Worm (Caenorhabditis elegans) whole organism, L4 larva: ENCODE results near the gene eif-3.B.
A peak's percentile ranks its signal among the peaks of the same experiment; 100 is the strongest.

ENCODE experiments used
- F37D6.2 ChIP-seq: sonication (generic microtip); optimal IDR thresholded peaks from 2 replicates; lab custom pipeline; 2016; ENCODE audit warnings: mild to moderate bottlenecking, missing genetic modification characterization, missing compliant biosample characterization
- Y48G9A.11 ChIP-seq: fragments of 200-800 bp; sonication (Bioruptor generic); IDR thresholded peaks from 2 replicates; pipeline ENCODE4 v1.3.6; 2022; ENCODE audit warnings: missing genetic modification reagents, missing genetic modification characterization, missing compliant biosample characterization
- ZK337.2 ChIP-seq: fragments of 200-800 bp; sonication (Bioruptor generic); IDR thresholded peaks from 2 replicates; pipeline ENCODE4 v1.3.6; 2022; ENCODE audit warnings: missing genetic modification reagents, missing genetic modification characterization, missing compliant biosample characterization
- aha-1 ChIP-seq: fragments of 150-350 bp; peaks from one replicate; lab custom pipeline; 2014; ENCODE audit warnings: missing biosample characterization, missing genetic modification characterization
- ama-1 ChIP-seq: fragments of 150-350 bp; optimal IDR thresholded peaks from 2 replicates; lab custom pipeline; 2014; ENCODE audit warnings: inconsistent platforms, mixed read lengths
- ceh-20 ChIP-seq: fragments of 200-800 bp; sonication (Bioruptor generic); IDR thresholded peaks from 2 replicates; pipeline ENCODE4 v1.3.6; 2022; ENCODE audit warnings: missing genetic modification reagents, missing genetic modification characterization, missing compliant biosample characterization
- ceh-32 ChIP-seq: sonication (generic microtip); optimal IDR thresholded peaks from 2 replicates; lab custom pipeline; 2016; ENCODE audit warnings: mild to moderate bottlenecking, missing genetic modification characterization, missing compliant biosample characterization; ENCODE audit not compliant: poor library complexity
- ceh-44 ChIP-seq: fragments of 200-800 bp; sonication (Bioruptor generic); IDR thresholded peaks from 2 replicates; pipeline ENCODE4 v1.3.6; 2022; ENCODE audit warnings: missing genetic modification reagents, missing genetic modification characterization, missing compliant biosample characterization
- cey-2 ChIP-seq: sonication (generic microtip); optimal IDR thresholded peaks from 3 replicates; lab custom pipeline; 2017; ENCODE audit warnings: missing genetic modification characterization, mild to moderate bottlenecking, missing compliant biosample characterization, antibody characterized with exemption, borderline replicate concordance; ENCODE audit not compliant: insufficient read depth
- dmd-8 ChIP-seq: fragments of 200-800 bp; sonication (Bioruptor generic); IDR thresholded peaks from 2 replicates; pipeline ENCODE4 v1.3.6; 2022; ENCODE audit warnings: missing genetic modification characterization, missing compliant biosample characterization
- dpl-1 ChIP-seq: fragments of 150-350 bp; optimal IDR thresholded peaks from 2 replicates; lab custom pipeline; 2014; ENCODE audit warnings: missing biosample characterization, missing genetic modification reagents, missing genetic modification characterization
- dve-1 ChIP-seq: sonication (generic microtip); optimal IDR thresholded peaks from 2 replicates; lab custom pipeline; 2017; ENCODE audit warnings: antibody characterized with exemption, mild to moderate bottlenecking, missing genetic modification characterization, missing compliant biosample characterization; ENCODE audit not compliant: insufficient read depth
- hlh-11 ChIP-seq: fragments of 200-800 bp; sonication (Bioruptor generic); optimal IDR thresholded peaks from 2 replicates; lab custom pipeline; 2018; ENCODE audit warnings: mild to moderate bottlenecking, missing genetic modification characterization, missing compliant biosample characterization
- hlh-30 ChIP-seq: sonication (generic microtip); optimal IDR thresholded peaks from 2 replicates; lab custom pipeline; 2017; ENCODE audit warnings: antibody characterized with exemption, mild to moderate bottlenecking, missing genetic modification characterization, missing compliant biosample characterization; ENCODE audit not compliant: insufficient read depth
- hmg-1.1 ChIP-seq: fragments of 200-800 bp; sonication (Bioruptor generic); IDR thresholded peaks from 2 replicates; pipeline ENCODE4 v1.3.6; 2022; ENCODE audit warnings: missing genetic modification reagents, missing genetic modification characterization, missing compliant biosample characterization
- jun-1 ChIP-seq: fragments of 150-350 bp; optimal IDR thresholded peaks from 2 replicates; lab custom pipeline; 2014; ENCODE audit warnings: missing biosample characterization, missing genetic modification reagents, missing genetic modification characterization
- lin-38 ChIP-seq: fragments of 200-800 bp; sonication (Bioruptor generic); IDR thresholded peaks from 2 replicates; pipeline ENCODE4 v1.3.6; 2022; ENCODE audit warnings: missing genetic modification reagents, missing genetic modification characterization, missing compliant biosample characterization
- lir-3 ChIP-seq: sonication (generic microtip); optimal IDR thresholded peaks from 2 replicates; lab custom pipeline; 2016; ENCODE audit warnings: mild to moderate bottlenecking, missing genetic modification characterization, missing compliant biosample characterization
- lsy-2 ChIP-seq, 2 experiments: fragments of 150-350 bp in 1 of 2; sonication (generic microtip) in 1 of 2; optimal IDR thresholded peaks; 2 replicates each; lab custom pipeline; 2014 to 2017; ENCODE audit warnings: missing biosample characterization in 2 of 2, missing genetic modification characterization in 2 of 2
- mdl-1 ChIP-seq, 2 experiments: fragments of 150-350 bp in 1 of 2; sonication (generic microtip) in 1 of 2; optimal IDR thresholded peaks; 2 replicates each; lab custom pipeline; 2014 to 2017; ENCODE audit warnings: missing biosample characterization in 2 of 2, missing genetic modification characterization in 2 of 2
- mep-1 ChIP-seq: fragments of 150-350 bp; sonication (generic microtip); optimal IDR thresholded peaks from 3 replicates; lab custom pipeline; 2014; ENCODE audit warnings: missing biosample characterization, missing genetic modification characterization
- mxl-3 ChIP-seq: fragments of 200-800 bp; sonication (Bioruptor generic); optimal IDR thresholded peaks from 2 replicates; lab custom pipeline; 2018; ENCODE audit warnings: mild to moderate bottlenecking, missing genetic modification characterization, missing compliant biosample characterization
- nhr-102 ChIP-seq: sonication (generic microtip); optimal IDR thresholded peaks from 2 replicates; lab custom pipeline; 2016; ENCODE audit warnings: mild to moderate bottlenecking, missing genetic modification characterization, moderate library complexity, missing compliant biosample characterization
- nhr-11 ChIP-seq: fragments of 150-350 bp; optimal IDR thresholded peaks from 2 replicates; lab custom pipeline; 2014; ENCODE audit warnings: missing biosample characterization, missing genetic modification characterization
- nhr-111 ChIP-seq: fragments of 200-800 bp; sonication (Bioruptor generic); optimal IDR thresholded peaks from 2 replicates; lab custom pipeline; 2018; ENCODE audit warnings: mild to moderate bottlenecking, missing genetic modification characterization, missing compliant biosample characterization
- nhr-237 ChIP-seq: sonication (generic microtip); optimal IDR thresholded peaks from 2 replicates; lab custom pipeline; 2017; ENCODE audit warnings: missing biosample characterization, missing genetic modification characterization
- nhr-28 ChIP-seq: fragments of 150-350 bp; optimal IDR thresholded peaks from 2 replicates; lab custom pipeline; 2014; ENCODE audit warnings: missing biosample characterization, missing genetic modification characterization
- nhr-6 ChIP-seq: fragments of 150-350 bp; optimal IDR thresholded peaks from 2 replicates; lab custom pipeline; 2014; ENCODE audit warnings: missing biosample characterization, missing genetic modification characterization
- saeg-2 ChIP-seq: fragments of 200-800 bp; sonication (Bioruptor generic); IDR thresholded peaks from 2 replicates; pipeline ENCODE4 v1.3.6; 2022; ENCODE audit warnings: missing genetic modification reagents, missing genetic modification characterization, missing compliant biosample characterization
- spr-1 ChIP-seq: sonication (generic microtip); optimal IDR thresholded peaks from 2 replicates; lab custom pipeline; 2016; ENCODE audit warnings: mild to moderate bottlenecking, missing genetic modification characterization, missing compliant biosample characterization
- spr-3 ChIP-seq: fragments of 200-800 bp; sonication (Bioruptor generic); optimal IDR thresholded peaks from 2 replicates; lab custom pipeline; 2018; ENCODE audit warnings: mild to moderate bottlenecking, missing genetic modification characterization, missing compliant biosample characterization
- tag-97 ChIP-seq: fragments of 200-800 bp; sonication (Bioruptor generic); IDR thresholded peaks from 2 replicates; pipeline ENCODE4 v1.3.6; 2022; ENCODE audit warnings: missing genetic modification characterization, missing compliant biosample characterization
- tra-1 ChIP-seq: fragments of 200-800 bp; sonication (Bioruptor generic); IDR thresholded peaks from 2 replicates; pipeline ENCODE4 v1.3.6; 2022; ENCODE audit warnings: missing genetic modification reagents, missing genetic modification characterization, missing compliant biosample characterization
- unc-130 ChIP-seq: sonication (generic microtip); optimal IDR thresholded peaks from 2 replicates; lab custom pipeline; 2016; ENCODE audit warnings: missing genetic modification reagents, missing genetic modification characterization, missing compliant biosample characterization
- unc-39 ChIP-seq: sonication (generic microtip); optimal IDR thresholded peaks from 2 replicates; lab custom pipeline; 2017; ENCODE audit warnings: missing biosample characterization, missing genetic modification characterization
- unc-62 ChIP-seq, 3 experiments: fragments of 150-350 bp in 1 of 3; sonication (generic microtip); optimal IDR thresholded peaks in 2 of 3; peaks in 1 of 3; 1 replicate in 1 of 3; 2 replicates in 2 of 3; lab custom pipeline; 2014 to 2017; ENCODE audit warnings: missing biosample characterization in 3 of 3, missing genetic modification characterization in 3 of 3, missing genetic modification reagents in 3 of 3, missing genotype in 1 of 3
- vab-7 ChIP-seq: fragments of 200-800 bp; sonication (Bioruptor generic); IDR thresholded peaks from 2 replicates; pipeline ENCODE4 v1.3.6; 2022; ENCODE audit warnings: missing genetic modification reagents, missing genetic modification characterization, missing compliant biosample characterization
- zfp-2 ChIP-seq: sonication (generic microtip); optimal IDR thresholded peaks from 2 replicates; lab custom pipeline; 2016; ENCODE audit warnings: mild to moderate bottlenecking, missing genetic modification characterization, missing compliant biosample characterization
- zfp-3 ChIP-seq: fragments of 200-800 bp; sonication (Bioruptor generic); conservative IDR thresholded peaks from 2 replicates; pipeline ENCODE4 v1.3.6; 2022; ENCODE audit warnings: missing genetic modification reagents, missing genetic modification characterization, missing compliant biosample characterization
- zip-2 ChIP-seq: fragments of 150-350 bp; optimal IDR thresholded peaks from 2 replicates; lab custom pipeline; 2014; ENCODE audit warnings: missing biosample characterization, missing genetic modification characterization

eif-3.B gene

DNA sequence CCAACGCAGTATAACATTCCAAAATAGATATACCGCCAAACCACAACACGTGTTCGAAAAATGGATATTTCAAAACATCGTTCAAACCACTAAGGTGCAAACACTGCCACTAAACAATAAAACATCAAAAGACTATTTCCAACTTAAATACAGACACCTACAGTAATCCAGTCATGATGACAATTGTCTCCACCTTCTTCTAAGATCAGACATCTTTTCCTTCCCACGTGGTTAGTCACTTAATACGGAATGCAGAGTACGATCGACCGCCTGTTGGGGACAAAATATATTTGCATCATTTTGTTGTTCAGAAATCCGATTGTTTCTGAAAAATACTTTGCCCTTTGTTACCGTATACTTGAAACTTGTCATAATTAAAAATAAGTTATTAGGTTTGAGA is 46.0 kb downstream of the eif-3.B start:
- TF ChIP-seq nhr-102 (tag; lab: Kevin White, UChicago) (no peak), mdl-1 (tag; optimal IDR thresholded peaks at IDR 0.05; lab: Kevin White, UChicago) (peak in 1 of 2 experiments; percentile 11), ama-1 (no peak), hlh-11 (tag; lab: Kevin White, UChicago) (peak; percentile 22), ZK337.2 (GFP tag; lab: Robert Waterston, UW) (no peak), nhr-237 (tag; lab: Kevin White, UChicago) (no peak), lir-3 (tag; lab: Kevin White, UChicago) (no peak), unc-130 (GFP tag; lab: Kevin White, UChicago) (no peak), zip-2 (tag; lab: Kevin White, UChicago) (no peak), Y48G9A.11 (GFP tag; lab: Robert Waterston, UW) (no peak), ceh-44 (no peak), spr-1 (no peak), nhr-111 (GFP tag; lab: Kevin White, UChicago) (no peak), zfp-2 (no peak), dve-1 (tag; lab: Kevin White, UChicago) (no peak), hmg-1.1 (GFP tag; lab: Robert Waterston, UW) (no peak), cey-2 (tag; lab: Kevin White, UChicago) (no peak), tra-1 (GFP tag; lab: Robert Waterston, UW) (no peak), nhr-6 (tag; lab: Kevin White, UChicago) (no peak), F37D6.2 (tag; lab: Kevin White, UChicago) (no peak), ceh-32 (tag; lab: Kevin White, UChicago) (no peak), zfp-3 (GFP tag; lab: Robert Waterston, UW) (no peak), hlh-30 (tag; lab: Kevin White, UChicago) (peak; percentile 64), tag-97 (GFP tag; lab: Robert Waterston, UW) (no peak), lsy-2 (tag; optimal IDR thresholded peaks at IDR 0.05; lab: Kevin White, UChicago) (peak in 1 of 2 experiments; percentile 72), mxl-3 (GFP tag; lab: Kevin White, UChicago) (peak; percentile 19), unc-39 (no peak), unc-62 (GFP tag; optimal IDR thresholded peaks at IDR 0.05 in 1 of 2; lab: Kevin White, UChicago) (peak in 1 of 2 experiments; percentile 1), unc-62 (tag; optimal IDR thresholded peaks at IDR 0.05; lab: Kevin White, UChicago) (no peak), vab-7 (GFP tag; lab: Robert Waterston, UW) (no peak), spr-3 (no peak), nhr-11 (tag; lab: Kevin White, UChicago) (no peak), lin-38 (GFP tag; lab: Robert Waterston, UW) (no peak)
- TF ChIP-seq, all 104 proteins: peak for 6

DNA sequence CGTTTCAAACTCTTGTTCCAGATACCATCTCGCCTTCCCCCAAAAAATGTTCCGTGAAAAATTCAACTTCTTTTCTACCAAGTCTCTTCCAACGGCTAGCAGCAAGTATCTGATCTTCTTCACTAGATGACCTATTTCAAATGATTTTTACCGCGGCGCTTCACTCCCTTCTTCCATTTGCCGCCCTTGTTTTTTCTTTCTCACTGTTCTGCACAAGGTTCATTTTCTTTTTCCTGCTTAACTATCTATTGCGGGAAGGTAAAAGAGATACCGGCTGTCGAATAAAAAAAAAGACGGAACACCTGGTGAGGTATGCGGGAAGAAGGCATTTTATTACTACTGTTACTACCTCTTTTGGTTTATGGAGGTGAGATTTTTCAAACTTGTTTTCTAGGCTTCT is 47.8 kb downstream of the eif-3.B start, which contains the start of gene cdh-7:
cdh-7 (plus strand) TSS at position 214 of the 400 bp plus-strand sequence.
- TF ChIP-seq aha-1 (tag; lab: Kevin White, UChicago) = peak; percentile 83
- no peak for TF ChIP-seq dpl-1 (GFP tag; lab: Kevin White, UChicago)
- TF ChIP-seq dmd-8 (GFP tag; lab: Robert Waterston, UW) = 0 out of 2 replicates have a peak, but pooled peaks have one; percentile 40
- no peak for TF ChIP-seq jun-1 (tag; lab: Kevin White, UChicago)
- no peak for TF ChIP-seq nhr-28 (tag; lab: Kevin White, UChicago)
- TF ChIP-seq cey-2 (tag; lab: Kevin White, UChicago) = no peak
- TF ChIP-seq saeg-2 = no peak
- no peak for TF ChIP-seq mep-1 (tag; lab: Kevin White, UChicago)
- TF ChIP-seq ceh-20 (GFP tag; lab: Robert Waterston, UW) = no peak
- TF ChIP-seq F37D6.2 (tag; lab: Kevin White, UChicago) = no peak
- TF ChIP-seq, all 104 proteins: peak for 2
